Worm (Caenorhabditis elegans): ENCODE data around the gene Y54F10BM.21.

DNA sequence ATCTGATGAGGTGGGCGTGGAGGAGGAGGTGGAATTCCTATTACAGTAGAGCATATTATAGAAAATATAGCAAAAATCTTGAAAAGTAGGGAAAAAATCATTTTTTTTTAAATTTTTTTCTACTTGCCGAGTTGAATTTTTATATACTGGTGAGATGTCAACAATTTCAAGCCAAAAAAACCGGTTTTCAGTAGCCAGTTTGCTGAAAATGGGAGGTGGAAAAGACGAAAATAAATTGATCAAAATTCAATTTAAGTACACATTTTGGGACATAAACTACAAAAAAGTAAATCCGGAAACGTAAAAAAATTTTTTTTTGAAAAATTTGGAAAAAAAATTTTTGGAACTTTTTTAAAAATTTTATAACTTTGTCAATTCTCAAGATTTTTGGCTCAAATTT lies 2.5 kb downstream of the Y54F10BM.21 start, which contains the start of gene Y54F10BM.23:
- TF ChIP-seq ama-1 (optimal IDR thresholded peaks at IDR 0.05) (no peak), elt-3 (tag; optimal IDR thresholded peaks at IDR 0.05) (no peak)

Data from whole organism, L2 larva.